Worm (Caenorhabditis elegans): ENCODE data around the gene K11D12.13.

DNA sequence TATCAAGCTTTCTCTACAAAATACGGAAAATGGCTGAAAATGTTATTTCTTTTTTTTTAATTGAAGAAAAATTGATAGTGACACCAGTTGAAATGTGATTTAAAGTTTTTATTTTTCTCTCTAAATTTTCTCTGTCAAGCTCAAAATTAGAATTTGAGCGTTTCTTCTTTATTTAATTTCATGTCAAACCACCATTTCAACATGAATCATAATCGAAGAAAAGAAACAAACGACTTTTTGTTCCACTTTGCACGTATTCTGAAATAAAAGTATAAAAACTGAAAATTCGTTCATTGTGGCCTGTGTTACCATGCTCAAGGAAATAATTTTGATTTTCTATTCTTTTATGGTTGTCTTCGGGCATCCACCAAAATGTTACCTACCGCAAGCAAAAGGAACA lies at the start of gene K11D12.13:
- TF ChIP-seq F13H6.1 (tag; optimal IDR thresholded peaks at IDR 0.05), result no peak
- no peak for TF ChIP-seq pqm-1 (tag; optimal IDR thresholded peaks at IDR 0.05)
- TF ChIP-seq nhr-11 (tag; optimal IDR thresholded peaks at IDR 0.05), result no peak
- no peak for TF ChIP-seq ahr-1 (tag; optimal IDR thresholded peaks at IDR 0.05)
- no peak for TF ChIP-seq ama-1 (optimal IDR thresholded peaks at IDR 0.05)
- no peak for TF ChIP-seq elt-2 (tag; optimal IDR thresholded peaks at IDR 0.05)
- TF ChIP-seq ceh-18 (tag; optimal IDR thresholded peaks at IDR 0.05), result no peak
- TF ChIP-seq ets-4 (tag; optimal IDR thresholded peaks at IDR 0.05), result no peak
- no peak for TF ChIP-seq hlh-30 (tag; optimal IDR thresholded peaks at IDR 0.05; ENCODE audit: insufficient read depth)
- TF ChIP-seq ceh-22 (tag; optimal IDR thresholded peaks at IDR 0.05), result no peak
- no peak for TF ChIP-seq ceh-6 (GFP tag; optimal IDR thresholded peaks at IDR 0.05)
- no peak for TF ChIP-seq ceh-9 (tag; optimal IDR thresholded peaks at IDR 0.05)

All from whole organism, late embryonic.